Fruit fly (Drosophila melanogaster): Measurements from ENCODE around the gene CG15734.
A peak's percentile ranks its signal among the peaks of the same experiment; 100 is the strongest.

CG15734 gene

DNA sequence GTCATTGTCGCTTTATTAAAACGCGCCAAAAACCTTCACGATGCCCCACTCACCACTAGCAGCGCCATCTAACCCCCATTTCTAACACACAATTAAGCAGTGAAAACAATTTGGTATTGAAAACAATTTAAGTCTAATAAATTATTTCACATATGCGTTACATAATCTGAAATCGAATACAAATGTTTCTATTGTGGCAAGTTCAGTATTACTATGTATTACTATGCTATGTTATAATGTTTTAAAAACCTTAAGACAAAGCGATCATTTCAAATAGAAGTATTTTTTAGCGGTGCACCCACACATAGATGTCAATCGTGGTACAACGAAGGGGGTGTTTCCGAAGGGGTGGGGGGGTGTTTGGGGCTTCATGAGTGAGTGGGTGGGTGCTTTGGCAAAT is 13.2 kb downstream of the CG15734 start (continued):
- no peak for TF ChIP-seq sens-2 (GFP tag; IDR thresholded peaks at IDR 0.05)
- no peak for TF ChIP-seq cg (GFP tag; optimal IDR thresholded peaks at IDR 0.05)
- TF ChIP-seq shn (GFP tag; optimal IDR thresholded peaks at IDR 0.05) = no peak
- no peak for TF ChIP-seq cato (GFP tag; optimal IDR thresholded peaks at IDR 0.05; ENCODE audit: borderline replicate concordance)
- no peak for TF ChIP-seq btn (GFP tag; optimal IDR thresholded peaks at IDR 0.05)
- TF ChIP-seq CG16815 (GFP tag; optimal IDR thresholded peaks at IDR 0.05) = no peak
- TF ChIP-seq Meics (GFP tag; optimal IDR thresholded peaks at IDR 0.05) = peak; percentile 29
- TF ChIP-seq CG32772 (GFP tag; IDR thresholded peaks at IDR 0.05) = no peak
- TF ChIP-seq ftz-f1 (GFP tag; optimal IDR thresholded peaks at IDR 0.05) = no peak
- no peak for TF ChIP-seq otp (GFP tag; IDR thresholded peaks at IDR 0.05)
- TF ChIP-seq scrt (GFP tag; optimal IDR thresholded peaks at IDR 0.05) = peak; percentile 50
- TF ChIP-seq CG12236 (GFP tag; optimal IDR thresholded peaks at IDR 0.05) = no peak
- no peak for TF ChIP-seq Doc2 (GFP tag; IDR thresholded peaks at IDR 0.05)
- TF ChIP-seq stc (GFP tag; IDR thresholded peaks at IDR 0.05) = no peak
- no peak for TF ChIP-seq CG3726 (GFP tag; IDR thresholded peaks at IDR 0.05)
- no peak for TF ChIP-seq CG11398 (GFP tag; optimal IDR thresholded peaks at IDR 0.05)
- no peak for TF ChIP-seq CG7372 (GFP tag; IDR thresholded peaks at IDR 0.05)
- no peak for TF ChIP-seq CG10959 (GFP tag; IDR thresholded peaks at IDR 0.05)
- no peak for TF ChIP-seq fd64A (GFP tag; optimal IDR thresholded peaks at IDR 0.05)
- TF ChIP-seq tna (GFP tag; IDR thresholded peaks at IDR 0.05; ENCODE audit: partially characterized antibody) = no peak
- no peak for TF ChIP-seq chinmo (GFP tag; IDR thresholded peaks at IDR 0.05; ENCODE audit: partially characterized antibody)
- TF ChIP-seq nmo (GFP tag; optimal IDR thresholded peaks at IDR 0.05) = peak; percentile 13
- TF ChIP-seq CG15011 (GFP tag; optimal IDR thresholded peaks at IDR 0.05) = no peak
- TF ChIP-seq lab (GFP tag; optimal IDR thresholded peaks at IDR 0.05) = peak; percentile 70
- TF ChIP-seq CG10654 (GFP tag; optimal IDR thresholded peaks at IDR 0.05) = no peak
- TF ChIP-seq CG11085 (GFP tag; IDR thresholded peaks at IDR 0.05) = no peak
- TF ChIP-seq CG6175 (GFP tag; IDR thresholded peaks at IDR 0.05) = no peak
- TF ChIP-seq Dad (GFP tag; optimal IDR thresholded peaks at IDR 0.05) = no peak
- TF ChIP-seq E2f2 (GFP tag; IDR thresholded peaks at IDR 0.05) = no peak
- no peak for TF ChIP-seq stwl (tag; optimal IDR thresholded peaks at IDR 0.05)
- no peak for TF ChIP-seq Nf-YC (tag; optimal IDR thresholded peaks at IDR 0.05)
- TF ChIP-seq hbn (GFP tag; IDR thresholded peaks at IDR 0.05; ENCODE audit: partially characterized antibody) = no peak
- TF ChIP-seq usp (GFP tag; optimal IDR thresholded peaks at IDR 0.05) = no peak
- no peak for TF ChIP-seq CG11560 (tag; IDR thresholded peaks at IDR 0.05)
- TF ChIP-seq fd102C (GFP tag; optimal IDR thresholded peaks at IDR 0.05) = no peak
- TF ChIP-seq CG11723 (GFP tag; optimal IDR thresholded peaks at IDR 0.05) = no peak
- TF ChIP-seq crc (GFP tag; optimal IDR thresholded peaks at IDR 0.05) = no peak
- TF ChIP-seq CG43689 (GFP tag; IDR thresholded peaks at IDR 0.05) = no peak
- no peak for TF ChIP-seq Dek (tag; optimal IDR thresholded peaks at IDR 0.05)
- no peak for TF ChIP-seq Sox100B (GFP tag; optimal IDR thresholded peaks at IDR 0.05)
- TF ChIP-seq CG10366 (GFP tag; IDR thresholded peaks at IDR 0.05) = peak; percentile 24; the same call in 1 of the 2 replicates
- no peak for TF ChIP-seq lbe (GFP tag; optimal IDR thresholded peaks at IDR 0.05)
- no peak for TF ChIP-seq tll (GFP tag; optimal IDR thresholded peaks at IDR 0.05)
- no peak for TF ChIP-seq ash1 (GFP tag; optimal IDR thresholded peaks at IDR 0.05)
- no peak for TF ChIP-seq Elba2 (GFP tag; optimal IDR thresholded peaks at IDR 0.05)
- no peak for TF ChIP-seq CG4730 (GFP tag; IDR thresholded peaks at IDR 0.05)
- TF ChIP-seq slbo (GFP tag; IDR thresholded peaks at IDR 0.05) = peak; percentile 36
- TF ChIP-seq CG2129 (GFP tag; IDR thresholded peaks at IDR 0.05; ENCODE audit: partially characterized antibody) = no peak
- TF ChIP-seq Adf1 (GFP tag; IDR thresholded peaks at IDR 0.05) = no peak
- TF ChIP-seq tup (GFP tag; optimal IDR thresholded peaks at IDR 0.05) = no peak
- no peak for TF ChIP-seq Trl (optimal IDR thresholded peaks at IDR 0.05)
- TF ChIP-seq Trl (GFP tag; optimal IDR thresholded peaks at IDR 0.05) = no peak

Measured in whole organism, embryonic.